Worm (Caenorhabditis elegans): ENCODE results near the gene C24A3.4.

DNA sequence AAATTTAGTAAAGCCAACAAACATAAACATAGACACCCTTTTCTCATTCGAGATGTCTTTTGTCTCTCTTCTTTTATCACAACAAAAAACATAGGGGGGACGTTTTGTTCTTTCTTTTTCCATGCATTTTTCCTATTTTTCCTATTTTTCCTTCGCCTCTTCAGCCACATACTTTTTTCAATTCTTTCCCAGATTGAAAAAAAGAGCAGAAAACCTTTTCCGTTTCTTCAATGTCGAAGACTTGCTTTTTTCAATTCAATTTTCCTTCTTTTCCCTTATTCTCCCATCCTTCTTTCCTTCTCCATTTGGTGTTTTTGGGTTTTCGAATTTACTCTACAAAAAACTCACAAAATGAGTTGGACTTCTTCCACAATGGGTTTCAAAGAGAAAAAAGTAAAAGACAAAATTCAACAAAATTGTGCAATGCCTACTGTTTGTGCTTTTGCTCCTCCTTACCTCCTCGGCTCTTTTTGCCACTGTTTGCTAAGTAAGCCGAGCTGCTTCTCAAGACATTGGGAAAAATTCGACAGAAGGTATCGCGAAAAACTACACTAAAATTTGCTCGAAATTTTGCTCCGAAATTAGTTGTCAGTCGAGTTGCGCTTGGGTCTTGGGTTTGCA, 4.4 kb downstream of the C24A3.4 start:
- TF ChIP-seq unc-62 (GFP tag; optimal IDR thresholded peaks at IDR 0.05) (no peak), T07F8.4 (tag; optimal IDR thresholded peaks at IDR 0.05) (no peak), him-1 (tag; optimal IDR thresholded peaks at IDR 0.05) (no peak), zim-3 (tag; optimal IDR thresholded peaks at IDR 0.05) (no peak)
